Worm (Caenorhabditis elegans) whole organism, late embryonic: ENCODE measurements around the gene cpb-2.

Experiments used
- ceh-6 ChIP-seq: fragments of 200-800 bp; sonication (Bioruptor generic); optimal IDR thresholded peaks from 2 replicates; lab custom pipeline; 2018; ENCODE audit warnings: mild to moderate bottlenecking, missing genetic modification characterization, missing compliant biosample characterization
- elt-4 ChIP-seq: sonication (generic microtip); optimal IDR thresholded peaks from 2 replicates; lab custom pipeline; 2016; ENCODE audit warnings: missing genetic modification characterization, missing compliant biosample characterization
- nhr-11 ChIP-seq: fragments of 150-350 bp; optimal IDR thresholded peaks from 2 replicates; lab custom pipeline; 2014; ENCODE audit warnings: missing biosample characterization, missing genetic modification characterization
- odd-2 ChIP-seq: sonication (generic microtip); optimal IDR thresholded peaks from 2 replicates; lab custom pipeline; 2017; ENCODE audit warnings: antibody characterized with exemption, mild to moderate bottlenecking, missing genetic modification characterization, missing compliant biosample characterization
- tbx-2 ChIP-seq: sonication (generic microtip); optimal IDR thresholded peaks from 2 replicates; lab custom pipeline; 2016; ENCODE audit warnings: missing genetic modification characterization, missing compliant biosample characterization

ce11 chrII:6208116-6208515 is 15.5 kb downstream of the cpb-2 start, which contains the start of gene daf-37:
- TF ChIP-seq tbx-2 (tag; lab: Kevin White, UChicago) = no peak
- TF ChIP-seq ceh-6 (GFP tag; lab: Kevin White, UChicago) = no peak
- no peak for TF ChIP-seq elt-4 (tag; lab: Kevin White, UChicago)
- no peak for TF ChIP-seq nhr-11 (tag; lab: Kevin White, UChicago)
- no peak for TF ChIP-seq odd-2 (tag; lab: Kevin White, UChicago)
